Worm (Caenorhabditis elegans): ENCODE results near the gene W04G3.12.

DNA sequence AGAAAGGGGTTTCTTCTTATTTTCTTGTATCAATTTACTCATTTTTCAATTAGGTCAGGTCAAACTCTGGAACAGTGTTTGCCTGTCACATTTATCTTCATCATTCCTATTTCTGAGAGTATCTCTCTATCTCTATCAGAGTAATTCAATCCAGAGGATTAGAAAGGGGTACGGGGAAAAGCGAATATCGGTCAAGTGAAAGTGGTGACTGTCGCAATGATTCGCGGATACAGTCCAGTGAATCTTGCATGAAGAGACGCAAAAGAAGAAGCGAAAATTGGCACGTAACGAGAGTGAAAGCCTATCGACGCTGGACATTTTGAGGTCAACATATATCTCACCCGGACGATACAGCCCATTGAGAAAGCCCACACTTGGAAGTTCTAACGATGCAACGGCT lies 11.8 kb downstream of the W04G3.12 start, which contains the start of gene lpr-4:
- TF ChIP-seq zag-1 (tag; optimal IDR thresholded peaks at IDR 0.05) (no peak), rnt-1 (tag; optimal IDR thresholded peaks at IDR 0.05) (no peak)

All from whole organism, L1 larva.